Worm (Caenorhabditis elegans): ENCODE results near the gene str-55.

The str-55 gene

ce11 chrV:16455065-16455464 lies 38.2 kb upstream of the str-55 start, which contains the start of gene str-14:
Gene str-14, minus strand, starts transcription at chrV:16455165.
- TF ChIP-seq C08G9.2 (tag; optimal IDR thresholded peaks at IDR 0.05), result no peak

ce11 chrV:16447735-16448134 lies 30.8 kb upstream of the str-55 start, which contains the start of gene T08G3.13:
Gene T08G3.13, plus strand, starts transcription at chrV:16448035.
- TF ChIP-seq unc-3 (GFP tag; conservative IDR thresholded peaks at IDR 0.05), result no peak
- TF ChIP-seq unc-3 (tag; optimal IDR thresholded peaks at IDR 0.05), result no peak
- no peak for TF ChIP-seq C38D4.7 (GFP tag; optimal IDR thresholded peaks at IDR 0.05)
- TF ChIP-seq pha-4 (tag; optimal IDR thresholded peaks at IDR 0.05), result no peak
- TF ChIP-seq ceh-34 (tag; optimal IDR thresholded peaks at IDR 0.05), result no peak
- TF ChIP-seq F13H6.1 (tag; optimal IDR thresholded peaks at IDR 0.05), result no peak
- no peak for TF ChIP-seq ceh-24 (tag; optimal IDR thresholded peaks at IDR 0.05)
- no peak for TF ChIP-seq syd-9 (tag; optimal IDR thresholded peaks at IDR 0.05)
- no peak for TF ChIP-seq che-1 (tag; optimal IDR thresholded peaks at IDR 0.05)
- TF ChIP-seq zip-5 (tag; optimal IDR thresholded peaks at IDR 0.05), result no peak
- no peak for TF ChIP-seq ceh-45 (GFP tag; IDR thresholded peaks at IDR 0.05)
- TF ChIP-seq npax-4 (tag; optimal IDR thresholded peaks at IDR 0.05), result no peak
- no peak for TF ChIP-seq rnt-1 (tag; optimal IDR thresholded peaks at IDR 0.05)
- TF ChIP-seq dve-1 (tag; optimal IDR thresholded peaks at IDR 0.05), result no peak
- no peak for TF ChIP-seq elt-2 (tag; optimal IDR thresholded peaks at IDR 0.05)
- TF ChIP-seq fkh-10 (GFP tag; optimal IDR thresholded peaks at IDR 0.05), result no peak

ce11 chrV:16446191-16446590 lies 29.3 kb upstream of the str-55 start:
- TF ChIP-seq ama-1 (optimal IDR thresholded peaks at IDR 0.05), result no peak
- TF ChIP-seq dve-1 (tag; optimal IDR thresholded peaks at IDR 0.05), result peak; percentile 70

DNA sequence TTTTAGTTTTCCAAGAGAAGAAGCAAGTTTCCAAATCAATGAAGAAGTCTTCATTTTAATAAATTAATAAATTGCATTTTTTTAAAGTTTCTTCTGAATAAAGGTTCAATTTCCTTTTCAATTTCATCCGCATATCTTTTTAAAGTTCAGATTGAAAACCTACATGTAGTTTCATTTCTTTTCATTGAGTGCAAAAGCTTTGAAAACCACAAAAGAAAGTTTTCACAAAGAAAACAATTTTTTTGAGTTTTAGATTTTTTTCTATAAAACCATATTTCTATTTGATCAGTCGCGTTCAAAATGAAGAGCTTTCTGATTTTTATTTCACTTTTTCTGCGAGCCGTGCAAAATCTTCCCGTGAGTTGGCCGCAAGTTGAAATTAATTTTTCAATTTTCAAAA lies 28.8 kb upstream of the str-55 start, which contains the start of gene T08G3.6:
TSS of gene T08G3.6 (plus strand) at position 301 of the 400 bp plus-strand sequence.
- TF ChIP-seq nfya-1 (tag; optimal IDR thresholded peaks at IDR 0.05) (no peak), pros-1 (tag; optimal IDR thresholded peaks at IDR 0.05) (no peak), fax-1 (tag; optimal IDR thresholded peaks at IDR 0.05) (no peak), sdc-2 (tag; optimal IDR thresholded peaks at IDR 0.05) (no peak), pha-2 (tag; optimal IDR thresholded peaks at IDR 0.05) (no peak), hlh-30 (tag; optimal IDR thresholded peaks at IDR 0.05; ENCODE audit: insufficient read depth) (no peak)

DNA sequence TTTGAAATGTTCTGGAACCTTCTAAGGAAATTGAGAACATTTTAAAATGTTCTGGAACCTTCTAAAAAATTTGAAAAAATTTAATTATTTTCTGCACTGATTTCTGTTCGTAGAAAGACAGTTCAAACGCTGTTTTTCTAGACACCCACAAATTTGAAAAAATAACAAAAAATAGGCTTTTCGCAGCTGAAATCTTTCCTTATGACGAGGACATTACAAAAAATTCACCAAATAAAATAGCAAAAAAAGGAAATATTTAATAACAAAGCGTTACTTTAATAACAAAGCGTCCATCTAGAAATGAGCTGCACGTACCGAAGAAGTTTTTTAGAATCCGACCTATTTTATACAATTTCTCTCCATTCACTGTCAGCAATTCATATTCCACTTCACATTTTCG lies 26.7 kb upstream of the str-55 start, which contains the start of gene srh-141:
TSS of gene srh-141 (plus strand) at position 301 of the 400 bp plus-strand sequence.
- TF ChIP-seq pha-4 (tag; optimal IDR thresholded peaks at IDR 0.05) (no peak), sox-4 (tag; optimal IDR thresholded peaks at IDR 0.05) (no peak), mec-3 (tag; optimal IDR thresholded peaks at IDR 0.05; ENCODE audit: borderline replicate concordance) (no peak), Y22D7AL.16 (tag; optimal IDR thresholded peaks at IDR 0.05) (no peak), ceh-31 (tag; optimal IDR thresholded peaks at IDR 0.05) (no peak), ceh-19 (GFP tag; optimal IDR thresholded peaks at IDR 0.05) (no peak), gmeb-2 (tag; optimal IDR thresholded peaks at IDR 0.05) (no peak), rnt-1 (tag; optimal IDR thresholded peaks at IDR 0.05) (no peak), hlh-30 (tag; optimal IDR thresholded peaks at IDR 0.05; ENCODE audit: insufficient read depth) (no peak), ceh-24 (tag; optimal IDR thresholded peaks at IDR 0.05) (no peak), che-1 (tag; optimal IDR thresholded peaks at IDR 0.05) (no peak), lin-11 (tag; optimal IDR thresholded peaks at IDR 0.05) (no peak), hlh-13 (GFP tag; optimal IDR thresholded peaks at IDR 0.05) (no peak), ceh-6 (GFP tag; optimal IDR thresholded peaks at IDR 0.05) (no peak), elt-2 (tag; optimal IDR thresholded peaks at IDR 0.05) (no peak), sox-2 (GFP tag; IDR thresholded peaks at IDR 0.05) (no peak), nhr-232 (tag; optimal IDR thresholded peaks at IDR 0.05) (no peak), unc-86 (tag; optimal IDR thresholded peaks at IDR 0.05) (no peak), ceh-48 (tag; optimal IDR thresholded peaks at IDR 0.05) (no peak)

Measured in whole organism, late embryonic.